Fruit fly (Drosophila melanogaster) whole organism, prepupa: ENCODE measurements around the gene JMJD7.

Experiments
- CG11294 ChIP-seq: fragments of 200-800 bp; sonication (Bioruptor generic); IDR thresholded peaks from 2 replicates; pipeline ENCODE4 v1.3.6; 2022; ENCODE audit warnings: missing biosample characterization, missing genetic modification characterization
- CG11902 ChIP-seq: fragments of 200-800 bp; sonication (Bioruptor generic); optimal IDR thresholded peaks from 3 replicates; lab custom pipeline; 2016; ENCODE audit warnings: missing biosample characterization, missing genetic modification characterization
- CG9139 ChIP-seq: fragments of 200-800 bp; sonication (Bioruptor generic); optimal IDR thresholded peaks from 3 replicates; lab custom pipeline; 2017; ENCODE audit warnings: missing biosample characterization, mild to moderate bottlenecking, missing genetic modification characterization
- Sox14 ChIP-seq: fragments of 200-800 bp; sonication (Bioruptor generic); optimal IDR thresholded peaks from 3 replicates; lab custom pipeline; 2016; ENCODE audit warnings: missing biosample characterization, missing genetic modification characterization
- dsx ChIP-seq: fragments of 200-800 bp; optimal IDR thresholded peaks from 3 replicates; lab custom pipeline; 2019; ENCODE audit warnings: missing biosample characterization, mild to moderate bottlenecking, missing genetic modification characterization, moderate library complexity; ENCODE audit not compliant: poor library complexity, severe bottlenecking
- fd59A ChIP-seq: fragments of 200-800 bp; sonication (Bioruptor generic); optimal IDR thresholded peaks from 2 replicates; lab custom pipeline; 2017; ENCODE audit warnings: missing biosample characterization, mild to moderate bottlenecking, missing genetic modification characterization, missing genetic modification reagents
- salr ChIP-seq, 2 experiments: fragments of 200-800 bp; sonication (Bioruptor generic); optimal IDR thresholded peaks; 3 replicates each; lab custom pipeline; 2016 to 2018; ENCODE audit warnings: missing biosample characterization in 2 of 2, missing genetic modification characterization in 2 of 2, mild to moderate bottlenecking in 1 of 2
- spab ChIP-seq: fragments of 200-800 bp; sonication (Bioruptor generic); optimal IDR thresholded peaks from 2 replicates; lab custom pipeline; 2017; ENCODE audit warnings: missing biosample characterization, mild to moderate bottlenecking, missing genetic modification characterization, missing genetic modification reagents

dm6 chr3L:13437654-13438053 lies 12.4 kb downstream of the JMJD7 start, which contains the start of gene CG10725:
- TF ChIP-seq dsx (GFP tag; lab: Kevin White, UChicago), result no peak
- no peak for TF ChIP-seq CG11294 (GFP tag; lab: Robert Waterston, UW)
- no peak for TF ChIP-seq CG11902 (GFP tag; lab: Kevin White, UChicago)
- TF ChIP-seq salr (GFP tag; optimal IDR thresholded peaks at IDR 0.05; lab: Kevin White, UChicago), result no peak
- no peak for TF ChIP-seq fd59A (GFP tag; lab: Kevin White, UChicago)
- TF ChIP-seq CG9139 (GFP tag; lab: Kevin White, UChicago), result no peak
- TF ChIP-seq spab, result no peak
- no peak for TF ChIP-seq Sox14 (GFP tag; lab: Kevin White, UChicago)
